Worm (Caenorhabditis elegans) whole organism, midembryonic: ENCODE results near the gene citk-1.

Source experiments
- T22C8.4 ChIP-seq: fragments of 200-800 bp; sonication (Bioruptor generic); IDR thresholded peaks from 2 replicates; pipeline ENCODE4 v1.3.6; 2022; ENCODE audit warnings: missing genetic modification characterization, missing compliant biosample characterization
- cog-1 ChIP-seq: sonication (generic microtip); optimal IDR thresholded peaks from 2 replicates; lab custom pipeline; 2016; ENCODE audit warnings: missing genetic modification characterization, missing compliant biosample characterization
- flt-1 ChIP-seq: fragments of 200-800 bp; sonication (Bioruptor generic); IDR thresholded peaks from 2 replicates; pipeline ENCODE4 v1.3.6; 2022; ENCODE audit warnings: missing genetic modification characterization, missing compliant biosample characterization
- klf-2 ChIP-seq: fragments of 200-800 bp; sonication (Bioruptor generic); conservative IDR thresholded peaks from 2 replicates; pipeline ENCODE4 v1.3.6; 2022; ENCODE audit warnings: missing genetic modification reagents, missing genetic modification characterization, missing compliant biosample characterization
- med-1 ChIP-seq: sonication (generic microtip); optimal IDR thresholded peaks from 2 replicates; lab custom pipeline; 2017; ENCODE audit warnings: missing genetic modification characterization, mild to moderate bottlenecking, missing compliant biosample characterization, antibody characterized with exemption, missing genetic modification reagents; ENCODE audit not compliant: insufficient read depth
- ref-1 ChIP-seq: fragments of 200-800 bp; sonication (Bioruptor generic); conservative IDR thresholded peaks from 2 replicates; pipeline ENCODE4 v1.3.6; 2022; ENCODE audit warnings: missing genetic modification reagents, missing genetic modification characterization, missing compliant biosample characterization
- tab-1 ChIP-seq: fragments of 200-800 bp; sonication (Bioruptor generic); IDR thresholded peaks from 2 replicates; pipeline ENCODE4 v1.3.6; 2022; ENCODE audit warnings: missing genetic modification characterization, missing compliant biosample characterization
- ztf-23 ChIP-seq: fragments of 200-800 bp; sonication (Bioruptor generic); IDR thresholded peaks from 2 replicates; pipeline ENCODE4 v1.3.6; 2022; ENCODE audit warnings: missing genetic modification reagents, missing genetic modification characterization, missing compliant biosample characterization
- ztf-29 ChIP-seq: fragments of 200-800 bp; sonication (Bioruptor generic); IDR thresholded peaks from 2 replicates; pipeline ENCODE4 v1.3.6; 2022; ENCODE audit warnings: missing genetic modification reagents, missing genetic modification characterization, missing compliant biosample characterization

Gene citk-1

DNA sequence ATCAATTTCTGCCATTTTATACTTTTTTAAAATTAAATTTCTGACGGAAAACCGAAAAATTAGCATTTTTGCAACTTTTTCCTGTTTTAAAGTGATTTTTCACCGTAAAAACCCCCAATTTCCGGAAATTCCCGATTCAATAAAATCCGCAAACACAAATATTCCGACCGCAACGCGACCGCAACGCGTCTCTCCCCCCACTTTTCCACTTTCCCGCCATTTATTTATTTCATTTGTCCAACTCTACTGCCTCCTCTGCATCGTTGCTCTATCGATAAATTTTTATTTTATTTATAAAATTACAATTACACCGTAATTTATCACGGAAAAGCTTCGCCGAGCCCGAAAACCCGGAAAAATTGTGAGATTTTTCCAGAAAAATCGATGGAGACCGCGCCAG is 20.4 kb upstream of the citk-1 start, which contains the start of gene mcd-1:
Gene mcd-1 (plus strand): TSS at position 267 of the 400 bp plus-strand sequence.
- TF ChIP-seq cog-1 (tag; lab: Kevin White, UChicago) (peak; percentile 28), tab-1 (GFP tag; lab: Robert Waterston, UW) (no peak), ztf-29 (GFP tag; lab: Robert Waterston, UW) (no peak), flt-1 (GFP tag; lab: Robert Waterston, UW) (no peak), klf-2 (no peak)

DNA sequence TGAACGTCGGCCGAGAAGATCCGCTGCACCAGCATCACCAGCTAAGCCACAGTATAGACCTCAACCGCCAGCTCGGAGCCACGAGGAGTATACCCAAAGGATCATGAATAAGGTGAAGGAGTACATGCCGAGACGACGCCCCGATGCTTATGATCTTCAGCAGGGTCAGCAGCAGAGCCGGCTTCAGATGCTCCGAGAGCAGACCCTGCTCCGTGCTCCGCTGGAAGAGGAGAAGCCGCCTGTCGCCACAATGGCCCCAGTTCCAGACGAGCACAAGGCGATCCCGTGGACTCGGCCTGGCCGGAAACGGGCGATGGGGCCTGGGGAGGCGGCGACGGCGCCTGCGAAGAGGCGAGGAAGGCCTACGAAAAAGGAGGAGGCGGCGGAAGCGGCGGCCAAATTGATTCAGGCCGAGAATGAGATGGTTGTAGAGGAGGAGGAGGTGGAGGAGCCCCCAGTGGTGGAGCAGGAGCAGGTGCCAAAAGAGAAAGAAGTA is 12.4 kb upstream of the citk-1 start:
- TF ChIP-seq med-1 (no peak), T22C8.4 (GFP tag; lab: Robert Waterston, UW) (no peak), cog-1 (tag; lab: Kevin White, UChicago) (no peak), tab-1 (GFP tag; lab: Robert Waterston, UW) (no peak), flt-1 (GFP tag; lab: Robert Waterston, UW) (no peak), klf-2 (no peak), ztf-23 (GFP tag; lab: Robert Waterston, UW) (no peak), ref-1 (no peak), ztf-29 (GFP tag; lab: Robert Waterston, UW) (no peak)

DNA sequence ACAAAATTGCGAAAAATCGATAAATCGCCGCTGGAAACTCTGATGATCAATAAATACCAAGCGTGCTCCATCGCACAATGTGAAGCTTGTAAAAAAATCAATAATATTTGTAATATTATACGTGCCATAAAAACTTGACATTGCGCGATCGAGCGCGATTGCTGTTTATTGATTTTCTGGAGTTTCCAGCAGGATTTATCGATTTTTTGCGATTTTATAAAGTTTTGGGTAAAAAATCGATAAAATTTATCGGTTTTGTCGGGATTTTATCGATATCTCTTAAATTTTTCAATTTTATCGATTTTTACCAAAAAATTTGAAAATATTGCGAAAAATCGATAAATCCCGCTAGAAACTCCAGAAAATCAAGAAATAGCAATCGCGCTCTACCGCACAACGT is 8.9 kb upstream of the citk-1 start:
- TF ChIP-seq ztf-29 (GFP tag; lab: Robert Waterston, UW) = no peak
- no peak for TF ChIP-seq ref-1
- TF ChIP-seq ztf-23 (GFP tag; lab: Robert Waterston, UW) = no peak
- TF ChIP-seq tab-1 (GFP tag; lab: Robert Waterston, UW) = no peak
- TF ChIP-seq T22C8.4 (GFP tag; lab: Robert Waterston, UW) = peak; percentile 50; the same call in 1 of the 2 replicates

DNA sequence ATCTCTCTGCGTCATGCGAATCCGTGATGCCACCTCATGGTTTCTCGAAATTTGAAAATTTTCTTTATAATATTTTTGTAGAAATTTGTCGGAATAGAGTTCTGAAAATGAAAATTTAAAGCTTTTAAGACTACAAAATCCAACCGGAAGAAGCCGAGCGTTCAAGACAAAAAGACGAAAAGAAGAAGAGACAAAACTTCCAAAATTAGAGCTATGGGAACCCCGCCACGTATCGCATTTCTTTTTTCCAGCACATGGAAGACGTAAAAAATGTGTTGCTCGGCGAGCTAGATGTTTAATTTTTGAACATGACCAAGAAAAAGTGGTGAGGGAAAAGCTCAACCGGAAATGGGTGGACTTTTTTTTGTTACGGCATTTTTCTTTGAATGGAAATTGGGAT is 6.7 kb upstream of the citk-1 start, which contains the start of gene W02B8.1:
Gene W02B8.1 (minus strand): TSS at position 101 of the 400 bp plus-strand sequence.
- no peak for TF ChIP-seq med-1
- no peak for TF ChIP-seq ztf-29 (GFP tag; lab: Robert Waterston, UW)
- no peak for TF ChIP-seq cog-1 (tag; lab: Kevin White, UChicago)
- TF ChIP-seq tab-1 (GFP tag; lab: Robert Waterston, UW) = no peak
- no peak for TF ChIP-seq flt-1 (GFP tag; lab: Robert Waterston, UW)
- no peak for TF ChIP-seq T22C8.4 (GFP tag; lab: Robert Waterston, UW)
- TF ChIP-seq ref-1 = no peak
- TF ChIP-seq klf-2 = no peak
- no peak for TF ChIP-seq ztf-23 (GFP tag; lab: Robert Waterston, UW)

DNA sequence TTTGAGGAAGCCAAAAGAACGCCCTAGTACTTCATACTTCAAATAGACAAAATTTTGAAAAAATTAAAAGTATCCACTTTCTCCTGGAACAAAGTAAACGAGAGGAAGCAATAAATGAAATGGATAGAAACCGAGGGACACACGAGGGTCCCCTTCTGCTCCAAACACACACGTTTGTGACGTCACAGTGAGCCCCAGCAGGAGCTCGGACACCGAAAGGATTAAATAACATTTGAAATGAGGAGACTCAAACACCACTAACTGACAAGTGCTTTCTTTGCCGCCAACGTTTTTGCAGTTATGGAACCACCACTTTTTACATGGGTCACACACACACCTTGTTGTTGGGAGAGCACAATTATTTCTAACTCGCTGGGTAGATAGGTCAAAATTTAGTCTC is 5.2 kb upstream of the citk-1 start:
- TF ChIP-seq klf-2 (no peak), ztf-29 (GFP tag; lab: Robert Waterston, UW) (no peak), flt-1 (GFP tag; lab: Robert Waterston, UW) (no peak), T22C8.4 (GFP tag; lab: Robert Waterston, UW) (no peak), cog-1 (tag; lab: Kevin White, UChicago) (no peak), tab-1 (GFP tag; lab: Robert Waterston, UW) (no peak), med-1 (no peak), ztf-23 (GFP tag; lab: Robert Waterston, UW) (no peak), ref-1 (no peak)

DNA sequence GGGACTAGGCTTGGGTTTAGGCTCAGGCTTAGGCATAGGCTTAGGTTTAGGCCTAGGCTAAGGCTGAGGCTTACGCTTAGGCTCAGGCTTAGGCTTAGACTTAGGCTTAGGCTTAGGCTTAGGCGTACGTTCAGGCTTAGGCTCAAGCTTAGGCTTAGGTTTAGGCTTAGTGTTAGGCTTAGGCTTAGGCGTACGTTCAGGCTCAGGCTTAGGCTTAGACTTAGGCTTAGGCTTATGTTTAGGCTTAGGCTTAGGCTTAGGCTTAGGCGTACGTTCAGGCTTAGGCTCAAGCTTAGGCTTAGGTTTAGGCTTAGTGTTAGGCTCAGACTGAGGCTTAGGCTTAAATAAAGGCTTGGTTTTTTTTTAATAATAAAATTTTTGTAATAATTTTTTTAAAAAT is 3.2 kb upstream of the citk-1 start:
- TF ChIP-seq tab-1 (GFP tag; lab: Robert Waterston, UW) = peak; percentile 61; the same call in 1 of the 2 replicates

DNA sequence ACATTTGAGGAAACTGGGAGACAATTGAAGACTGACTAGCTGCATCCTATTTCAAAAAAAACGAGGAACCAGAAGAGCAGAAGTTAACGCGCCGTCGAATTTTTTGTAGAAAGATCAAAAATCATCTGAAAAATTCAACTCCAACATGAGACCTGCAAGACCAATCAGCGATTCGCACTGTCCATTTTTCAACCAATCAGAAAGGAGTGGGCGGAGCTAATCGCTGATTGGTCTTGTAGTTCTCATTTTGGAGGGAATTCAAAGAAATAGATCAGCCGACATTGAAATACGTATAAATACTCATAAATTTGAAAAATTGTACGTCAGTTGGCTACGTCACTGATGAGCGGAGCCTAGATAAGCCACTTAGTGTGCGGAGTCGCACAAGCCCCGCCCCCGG is 1.1 kb upstream of the citk-1 start:
- TF ChIP-seq flt-1 (GFP tag; lab: Robert Waterston, UW) (no peak), ztf-23 (GFP tag; lab: Robert Waterston, UW) (no peak)

DNA sequence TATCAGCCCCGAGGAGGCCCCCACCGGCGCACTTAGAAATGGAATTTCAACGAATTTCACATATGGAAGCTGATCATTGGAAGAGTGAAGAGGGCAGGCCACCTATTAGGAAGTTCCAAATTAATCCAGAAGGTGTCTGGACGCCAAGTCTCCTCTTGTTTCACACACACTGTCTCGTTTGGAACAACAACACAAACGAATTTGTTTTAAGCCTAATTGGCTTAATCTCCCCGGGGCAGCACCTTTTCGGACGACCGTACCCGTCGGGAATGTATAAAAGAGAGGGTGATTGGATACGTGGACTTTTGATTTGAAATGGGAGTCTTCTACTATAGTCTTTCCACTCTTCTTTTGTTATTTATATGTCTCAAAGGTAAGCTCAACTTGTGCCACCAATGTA is 7.3 kb downstream of the citk-1 start, which contains the start of gene mltn-3:
Gene mltn-3 (plus strand): TSS at position 301 of the 400 bp plus-strand sequence.
- TF ChIP-seq tab-1 (GFP tag; lab: Robert Waterston, UW) = no peak
- no peak for TF ChIP-seq ztf-29 (GFP tag; lab: Robert Waterston, UW)
- no peak for TF ChIP-seq ref-1
- TF ChIP-seq flt-1 (GFP tag; lab: Robert Waterston, UW) = no peak
- TF ChIP-seq ztf-23 (GFP tag; lab: Robert Waterston, UW) = no peak
- TF ChIP-seq med-1 = no peak
- TF ChIP-seq klf-2 = no peak
- no peak for TF ChIP-seq cog-1 (tag; lab: Kevin White, UChicago)

DNA sequence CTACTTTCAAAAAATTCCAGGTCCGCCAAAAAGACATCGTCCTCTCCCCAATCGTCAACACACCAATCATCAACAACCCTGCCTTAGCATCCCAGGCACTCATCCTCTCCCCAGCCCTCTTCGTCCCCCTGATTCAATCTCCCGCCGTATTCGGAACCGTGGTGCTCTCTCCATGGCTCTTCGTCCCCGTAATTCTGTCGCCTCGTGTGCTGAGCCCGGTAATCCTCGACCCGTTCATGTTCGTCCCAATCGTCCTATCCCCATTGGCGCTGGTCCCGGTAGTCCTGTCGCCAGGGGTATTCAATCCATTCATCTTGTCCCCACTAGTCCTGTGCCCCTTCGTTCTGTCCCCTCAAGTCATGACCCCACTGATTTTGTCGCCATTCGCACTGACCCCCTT is 10.4 kb downstream of the citk-1 start:
- TF ChIP-seq ref-1 (no peak), ztf-23 (GFP tag; lab: Robert Waterston, UW) (0 out of 2 replicates have a peak, but pooled peaks have one; percentile 6)

DNA sequence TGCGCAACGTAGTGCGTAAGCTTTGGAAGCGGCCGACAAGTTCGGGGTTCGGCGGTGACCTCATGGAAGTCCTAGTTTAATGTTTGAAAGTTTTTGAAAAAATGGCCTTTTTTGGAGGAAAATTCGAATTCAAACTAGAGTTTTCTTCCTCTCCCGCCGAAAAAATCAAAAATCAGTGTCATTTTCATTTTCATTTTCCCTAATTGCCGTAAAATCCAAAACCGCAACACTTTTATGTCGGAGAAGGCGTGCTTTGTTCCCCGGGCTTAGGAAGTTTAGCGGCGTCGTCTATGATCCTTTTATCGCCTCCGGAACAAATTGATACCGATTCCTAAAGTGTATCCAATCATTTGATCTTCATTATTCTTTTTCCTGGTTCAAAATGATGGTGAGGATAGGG is 16.2 kb downstream of the citk-1 start, which contains the start of gene mltn-5:
Gene mltn-5 (plus strand): TSS at position 301 of the 400 bp plus-strand sequence.
- no peak for TF ChIP-seq ztf-23 (GFP tag; lab: Robert Waterston, UW)
- no peak for TF ChIP-seq ref-1
- no peak for TF ChIP-seq flt-1 (GFP tag; lab: Robert Waterston, UW)
- no peak for TF ChIP-seq klf-2
- no peak for TF ChIP-seq ztf-29 (GFP tag; lab: Robert Waterston, UW)
- TF ChIP-seq tab-1 (GFP tag; lab: Robert Waterston, UW) = no peak
- TF ChIP-seq med-1 = no peak
- TF ChIP-seq T22C8.4 (GFP tag; lab: Robert Waterston, UW) = no peak

DNA sequence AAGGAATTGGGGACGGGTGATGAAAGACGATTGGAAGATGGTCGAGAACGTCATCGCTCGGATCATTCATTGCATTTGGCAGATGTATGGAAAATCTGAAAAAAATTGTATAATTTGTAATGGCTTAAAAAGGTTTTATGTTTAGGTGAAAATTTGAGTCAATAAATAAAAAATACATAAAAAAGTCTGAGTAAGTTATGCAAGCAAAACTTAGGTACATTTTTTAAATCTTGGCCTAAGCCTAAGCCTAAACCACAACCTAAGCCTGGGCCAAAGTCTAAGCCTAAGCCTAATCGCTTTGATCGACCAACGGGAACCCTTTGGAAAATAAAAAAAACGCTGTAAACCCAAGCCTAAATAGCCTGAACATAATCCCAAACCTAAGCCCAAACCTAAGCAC is 23.2 kb downstream of the citk-1 start, which contains the start of gene hot-3:
Gene hot-3 (minus strand): TSS at position 101 of the 400 bp plus-strand sequence.
- TF ChIP-seq cog-1 (tag; lab: Kevin White, UChicago) (no peak), ztf-23 (GFP tag; lab: Robert Waterston, UW) (no peak), ref-1 (no peak), flt-1 (GFP tag; lab: Robert Waterston, UW) (no peak), med-1 (no peak), T22C8.4 (GFP tag; lab: Robert Waterston, UW) (no peak), ztf-29 (GFP tag; lab: Robert Waterston, UW) (no peak), tab-1 (GFP tag; lab: Robert Waterston, UW) (no peak), klf-2 (no peak)
